Fruit fly (Drosophila melanogaster): ENCODE measurements around the gene CG32204.

The CG32204 gene

DNA sequence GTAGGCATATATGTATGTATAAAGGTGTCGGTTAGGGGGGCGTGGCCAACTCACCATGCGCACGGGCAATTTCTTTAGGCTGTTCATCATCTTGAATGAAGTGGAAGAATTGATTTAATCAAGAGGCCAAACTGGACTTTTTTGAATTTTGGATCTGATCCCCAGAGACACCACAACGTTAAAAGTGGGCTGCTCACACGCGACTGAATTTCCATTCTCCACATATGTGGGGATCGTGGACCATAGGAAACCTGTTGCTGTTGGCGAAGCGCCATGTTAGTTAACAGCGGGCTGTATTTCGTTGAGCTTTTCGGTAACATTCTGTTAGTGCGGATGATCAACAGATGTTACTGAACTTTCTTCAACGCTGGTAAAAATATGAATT is 47.8 kb downstream of the CG32204 start, which contains the start of gene CG3902 (continued):
- TF ChIP-seq CG33557 (GFP tag; optimal IDR thresholded peaks at IDR 0.05), result no peak

dm6 chr3L:18897459-18898085 is 48.3 kb downstream of the CG32204 start:
- TF ChIP-seq Pdp1 (GFP tag; optimal IDR thresholded peaks at IDR 0.05) (peak in 1 of 2 experiments; percentile 97), kni (GFP tag; optimal IDR thresholded peaks at IDR 0.05) (peak; percentile 32), Dbx (GFP tag; IDR thresholded peaks at IDR 0.05) (no peak), ken (GFP tag; IDR thresholded peaks at IDR 0.05) (no peak), sqz (GFP tag; optimal IDR thresholded peaks at IDR 0.05) (no peak), CG17612 (GFP tag; IDR thresholded peaks at IDR 0.05) (0 out of 2 replicates have a peak, but pooled peaks have one; percentile 11), GATAe (GFP tag; conservative IDR thresholded peaks at IDR 0.05) (peak; percentile 44; the same call in 1 of the 2 replicates), Hsf (GFP tag; optimal IDR thresholded peaks at IDR 0.05) (no peak), sens (GFP tag) (peak; percentile 12), cg (GFP tag; optimal IDR thresholded peaks at IDR 0.05) (peak; percentile 5), insv (GFP tag; optimal IDR thresholded peaks at IDR 0.05) (no peak), nom (GFP tag; optimal IDR thresholded peaks at IDR 0.05) (peak; percentile 12)

DNA sequence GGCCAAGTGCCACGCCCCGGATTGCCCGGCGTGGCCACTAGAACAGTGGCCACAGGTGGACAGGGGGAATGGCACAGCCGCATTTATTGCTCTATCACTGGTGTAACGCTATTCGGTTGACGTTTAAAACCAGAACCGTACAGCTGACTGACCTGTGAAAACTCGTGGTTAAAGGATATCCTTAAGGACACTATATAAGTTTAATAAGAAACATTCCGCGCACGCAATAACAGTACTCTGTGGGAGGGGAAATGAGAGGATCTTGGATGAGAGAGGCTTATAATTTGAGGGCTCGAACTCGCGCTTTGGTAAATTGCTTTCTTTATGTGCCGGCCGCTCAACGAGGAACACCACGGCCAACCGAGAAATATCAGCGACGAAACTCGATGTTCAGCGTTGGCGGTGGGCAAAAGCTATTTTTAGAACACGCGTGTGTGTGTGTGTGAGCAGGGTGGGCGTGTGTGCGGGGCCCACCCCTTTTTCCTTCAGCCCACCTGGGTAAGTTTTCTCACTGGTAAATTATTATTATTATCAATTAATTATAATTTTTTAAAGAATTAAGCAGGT is 49.5 kb downstream of the CG32204 start:
- TF ChIP-seq sr (GFP tag; IDR thresholded peaks at IDR 0.05) (peak; percentile 65; the same call in 2 of the 3 replicates), onecut (GFP tag; IDR thresholded peaks at IDR 0.05) (no peak), CG6813 (GFP tag; optimal IDR thresholded peaks at IDR 0.05) (no peak), bbx (GFP tag; IDR thresholded peaks at IDR 0.05; ENCODE audit: partially characterized antibody) (peak; percentile 49), sug (tag; optimal IDR thresholded peaks at IDR 0.05) (peak; percentile 29), kni (GFP tag; optimal IDR thresholded peaks at IDR 0.05) (peak; percentile 40), CG8924 (tag; optimal IDR thresholded peaks at IDR 0.05) (no peak), inv (GFP tag; IDR thresholded peaks at IDR 0.05; ENCODE audit: partially characterized antibody) (no peak), chinmo (GFP tag; IDR thresholded peaks at IDR 0.05; ENCODE audit: partially characterized antibody) (peak; percentile 58; the same call in 1 of the 4 replicates), CG6254 (GFP tag; optimal IDR thresholded peaks at IDR 0.05) (peak; percentile 13), scrt (GFP tag; optimal IDR thresholded peaks at IDR 0.05) (no peak), Chrac-16 (GFP tag; optimal IDR thresholded peaks at IDR 0.05) (no peak), Drgx (GFP tag; IDR thresholded peaks at IDR 0.05) (no peak), hb (GFP tag; IDR thresholded peaks at IDR 0.05; ENCODE audit: partially characterized antibody) (0 out of 3 replicates have a peak, but pooled peaks have one; percentile 30), pros (GFP tag; optimal IDR thresholded peaks at IDR 0.05) (peak; percentile 8), Bgb (GFP tag; IDR thresholded peaks at IDR 0.05; ENCODE audit: partially characterized antibody) (peak; percentile 47; the same call in 1 of the 2 replicates), fd64A (GFP tag; optimal IDR thresholded peaks at IDR 0.05) (no peak), tna (GFP tag; IDR thresholded peaks at IDR 0.05; ENCODE audit: partially characterized antibody) (0 out of 2 replicates have a peak, but pooled peaks have one; percentile 47), Trl (optimal IDR thresholded peaks at IDR 0.05) (peak in 1 of 2 experiments; percentile 6), Trl (GFP tag; optimal IDR thresholded peaks at IDR 0.05) (no peak), ci (GFP tag; IDR thresholded peaks at IDR 0.05) (peak; percentile 23; the same call in 1 of the 3 replicates), CG12769 (tag; optimal IDR thresholded peaks at IDR 0.05) (peak; percentile 40), Optix (GFP tag; IDR thresholded peaks at IDR 0.05) (no peak), CG10543 (GFP tag; optimal IDR thresholded peaks at IDR 0.05) (peak; percentile 40), Atf-2 (GFP tag; optimal IDR thresholded peaks at IDR 0.05) (no peak), abd-A (tag; optimal IDR thresholded peaks at IDR 0.05) (peak; percentile 16), trem (tag; optimal IDR thresholded peaks at IDR 0.05) (no peak), Ets97D (GFP tag; optimal IDR thresholded peaks at IDR 0.05) (no peak), CG6791 (GFP tag; IDR thresholded peaks at IDR 0.05; ENCODE audit: partially characterized antibody) (0 out of 3 replicates have a peak, but pooled peaks have one; percentile 19), MESR4 (GFP tag; optimal IDR thresholded peaks at IDR 0.05) (no peak), CG3065 (GFP tag; optimal IDR thresholded peaks at IDR 0.05) (no peak), CG18764 (GFP tag; optimal IDR thresholded peaks at IDR 0.05) (no peak), CG11085 (GFP tag; IDR thresholded peaks at IDR 0.05) (0 out of 2 replicates have a peak, but pooled peaks have one; percentile 7)

All from whole organism, embryonic.